Worm (Caenorhabditis elegans) whole organism, mixed stage, embryonic: Measurements from ENCODE around the gene faah-2.
A peak's percentile ranks its signal among the peaks of the same experiment; 100 is the strongest.

ENCODE experiments used
- M03D4.4 ChIP-seq: sonication (generic microtip); optimal IDR thresholded peaks from 2 replicates; lab custom pipeline; 2017; ENCODE audit warnings: mild to moderate bottlenecking, missing genetic modification characterization, missing compliant biosample characterization
- bed-3 ChIP-seq: fragments of 200-800 bp; sonication (Bioruptor generic); optimal IDR thresholded peaks from 3 replicates; lab custom pipeline; 2018; ENCODE audit warnings: mild to moderate bottlenecking, missing genetic modification characterization, moderate library complexity, missing compliant biosample characterization
- ceh-39 ChIP-seq: fragments of 150-350 bp; optimal IDR thresholded peaks from 2 replicates; lab custom pipeline; 2014; ENCODE audit warnings: missing biosample characterization, missing genetic modification characterization
- ceh-43 ChIP-seq: fragments of 200-800 bp; sonication (Bioruptor generic); optimal IDR thresholded peaks from 2 replicates; lab custom pipeline; 2018; ENCODE audit warnings: mild to moderate bottlenecking, missing genetic modification characterization, moderate library complexity, missing compliant biosample characterization
- ces-1 ChIP-seq: fragments of 150-350 bp; optimal IDR thresholded peaks from 2 replicates; lab custom pipeline; 2014; ENCODE audit warnings: missing biosample characterization, missing genetic modification reagents, missing genetic modification characterization
- cnd-1 ChIP-seq: fragments of 200-800 bp; sonication (Bioruptor generic); optimal IDR thresholded peaks from 2 replicates; lab custom pipeline; 2018; ENCODE audit warnings: mild to moderate bottlenecking, missing genetic modification characterization, missing compliant biosample characterization
- drap-1 ChIP-seq: fragments of 200-800 bp; sonication (Bioruptor generic); optimal IDR thresholded peaks from 3 replicates; lab custom pipeline; 2018; ENCODE audit warnings: mild to moderate bottlenecking, missing genetic modification characterization, missing compliant biosample characterization
- elt-1 ChIP-seq: sonication (generic microtip); optimal IDR thresholded peaks from 2 replicates; lab custom pipeline; 2017; ENCODE audit warnings: missing genetic modification characterization, mild to moderate bottlenecking, missing compliant biosample characterization, antibody characterized with exemption, moderate library complexity, borderline replicate concordance; ENCODE audit not compliant: insufficient read depth
- elt-3 ChIP-seq: fragments of 150-350 bp; optimal IDR thresholded peaks from 2 replicates; lab custom pipeline; 2014; ENCODE audit warnings: missing biosample characterization, missing genetic modification characterization
- ham-2 ChIP-seq: fragments of 200-800 bp; sonication (Bioruptor generic); optimal IDR thresholded peaks from 2 replicates; lab custom pipeline; 2018; ENCODE audit warnings: mild to moderate bottlenecking, missing genetic modification characterization, missing compliant biosample characterization
- hlh-1 ChIP-seq: fragments of 150-350 bp; optimal IDR thresholded peaks from 2 replicates; lab custom pipeline; 2014; ENCODE audit warnings: missing biosample characterization, missing genetic modification reagents, missing genetic modification characterization
- lin-13 ChIP-seq: fragments of 150-350 bp; optimal IDR thresholded peaks from 2 replicates; lab custom pipeline; 2014; ENCODE audit warnings: missing biosample characterization, missing genetic modification characterization
- mep-1 ChIP-seq: fragments of 150-350 bp; optimal IDR thresholded peaks from 2 replicates; lab custom pipeline; 2017; ENCODE audit warnings: missing biosample characterization, missing genetic modification reagents, missing genetic modification characterization, inconsistent platforms
- mls-2 ChIP-seq: sonication (generic microtip); optimal IDR thresholded peaks from 2 replicates; lab custom pipeline; 2016; ENCODE audit warnings: mild to moderate bottlenecking, missing genetic modification characterization, moderate library complexity, missing compliant biosample characterization
- nhr-12 ChIP-seq: fragments of 150-350 bp; optimal IDR thresholded peaks from 2 replicates; lab custom pipeline; 2014; ENCODE audit warnings: missing biosample characterization, missing genetic modification characterization
- nhr-2 ChIP-seq: fragments of 150-350 bp; optimal IDR thresholded peaks from 2 replicates; lab custom pipeline; 2014; ENCODE audit warnings: missing biosample characterization, missing genetic modification characterization
- nhr-237 ChIP-seq: fragments of 150-350 bp; optimal IDR thresholded peaks from 2 replicates; lab custom pipeline; 2014; ENCODE audit warnings: missing biosample characterization, missing genetic modification characterization
- nhr-28 ChIP-seq: fragments of 150-350 bp; optimal IDR thresholded peaks from 2 replicates; lab custom pipeline; 2014; ENCODE audit warnings: missing biosample characterization, missing genetic modification characterization
- pha-4 ChIP-seq: fragments of 150-350 bp; optimal IDR thresholded peaks from 2 replicates; lab custom pipeline; 2018; ENCODE audit warnings: missing biosample characterization, missing genetic modification reagents, missing genetic modification characterization
- sptf-1 ChIP-seq: sonication (generic microtip); optimal IDR thresholded peaks from 2 replicates; lab custom pipeline; 2017; ENCODE audit warnings: mild to moderate bottlenecking, missing genetic modification characterization, moderate library complexity, missing compliant biosample characterization
- tbx-8 ChIP-seq: fragments of 200-800 bp; sonication (Bioruptor generic); optimal IDR thresholded peaks from 2 replicates; lab custom pipeline; 2018; ENCODE audit warnings: mild to moderate bottlenecking, missing genetic modification characterization, moderate library complexity, missing compliant biosample characterization
- unc-120 ChIP-seq: sonication (generic microtip); optimal IDR thresholded peaks from 2 replicates; lab custom pipeline; 2017; ENCODE audit warnings: missing genetic modification characterization, missing compliant biosample characterization; ENCODE audit not compliant: poor library complexity, severe bottlenecking
- zip-8 ChIP-seq: fragments of 150-350 bp; optimal IDR thresholded peaks from 2 replicates; lab custom pipeline; 2014; ENCODE audit warnings: missing biosample characterization, missing genetic modification characterization
- ztf-11 ChIP-seq: fragments of 150-350 bp; optimal IDR thresholded peaks from 2 replicates; lab custom pipeline; 2014; ENCODE audit warnings: missing biosample characterization, missing genetic modification characterization

faah-2 gene

ce11 chrIV:8175686-8176532, 23.7 kb downstream of the faah-2 start, which contains the start of gene pct-1:
Gene pct-1 (plus strand): TSS chrIV:8176482.
- TF ChIP-seq ces-1 (GFP tag; lab: Kevin White, UChicago), result peak; percentile 69
- no peak for TF ChIP-seq M03D4.4 (tag; lab: Kevin White, UChicago)

DNA sequence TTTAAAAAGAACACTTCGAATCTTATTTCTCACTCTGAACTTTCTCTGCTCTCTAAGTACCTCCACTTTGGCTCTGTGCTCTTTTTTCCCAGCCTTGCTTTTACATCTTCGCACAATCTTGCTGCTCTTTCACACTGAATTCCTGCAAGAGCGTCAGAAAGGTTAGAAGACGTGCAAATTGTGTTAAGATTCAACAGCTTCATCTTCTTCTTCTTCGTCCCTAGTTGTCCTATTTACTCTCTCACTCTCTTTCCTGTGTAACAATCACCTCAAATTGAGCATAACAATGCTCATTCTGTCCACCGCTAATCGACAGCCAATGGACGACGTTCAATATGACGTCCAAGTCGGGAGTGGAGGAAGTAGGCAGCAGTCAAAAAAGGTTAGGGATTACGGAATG, 29.2 kb downstream of the faah-2 start:
- TF ChIP-seq ces-1 (GFP tag; lab: Kevin White, UChicago) (peak; percentile 87), nhr-237 (tag; lab: Kevin White, UChicago) (no peak)
- TF ChIP-seq, all 35 proteins: peak for 1

DNA sequence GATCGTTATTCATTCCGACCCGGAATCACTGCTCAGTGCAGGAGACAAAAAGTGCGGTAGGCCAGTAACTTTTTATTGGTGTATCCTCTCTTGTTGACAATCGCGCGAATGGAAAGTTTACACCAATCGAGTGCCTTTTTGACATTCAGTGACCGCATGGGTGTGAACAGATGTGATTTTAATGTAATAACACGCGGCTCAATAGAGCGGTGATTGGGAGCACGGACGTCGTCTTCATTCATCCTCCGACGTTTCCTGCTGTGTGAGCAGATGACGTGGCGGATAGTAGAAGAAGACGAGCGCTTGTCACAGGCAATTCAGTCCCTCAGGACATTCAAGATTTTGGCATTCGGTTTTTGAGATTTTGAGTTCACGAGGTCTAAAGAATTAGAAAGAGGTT, 30.3 kb downstream of the faah-2 start:
- TF ChIP-seq hlh-1 (tag; lab: Kevin White, UChicago), result peak; percentile 15
- peak; percentile 61 for TF ChIP-seq cnd-1 (tag; lab: Kevin White, UChicago)
- peak; percentile 55 for TF ChIP-seq nhr-2 (tag; lab: Kevin White, UChicago)
- TF ChIP-seq ceh-39 (tag; lab: Kevin White, UChicago), result no peak
- peak; percentile 13 for TF ChIP-seq pha-4
- no peak for TF ChIP-seq zip-8
- peak; percentile 80 for TF ChIP-seq ces-1 (GFP tag; lab: Kevin White, UChicago)
- peak; percentile 12 for TF ChIP-seq ztf-11

ce11 chrIV:8183313-8183712, 31.1 kb downstream of the faah-2 start:
- TF ChIP-seq sptf-1, result peak; percentile 43
- peak; percentile 36 for TF ChIP-seq cnd-1 (tag; lab: Kevin White, UChicago)
- TF ChIP-seq elt-3 (tag; lab: Kevin White, UChicago), result no peak
- peak; percentile 63 for TF ChIP-seq mls-2 (tag; lab: Kevin White, UChicago)
- peak; percentile 81 for TF ChIP-seq ces-1 (GFP tag; lab: Kevin White, UChicago)
- TF ChIP-seq M03D4.4 (tag; lab: Kevin White, UChicago), result peak; percentile 8

DNA sequence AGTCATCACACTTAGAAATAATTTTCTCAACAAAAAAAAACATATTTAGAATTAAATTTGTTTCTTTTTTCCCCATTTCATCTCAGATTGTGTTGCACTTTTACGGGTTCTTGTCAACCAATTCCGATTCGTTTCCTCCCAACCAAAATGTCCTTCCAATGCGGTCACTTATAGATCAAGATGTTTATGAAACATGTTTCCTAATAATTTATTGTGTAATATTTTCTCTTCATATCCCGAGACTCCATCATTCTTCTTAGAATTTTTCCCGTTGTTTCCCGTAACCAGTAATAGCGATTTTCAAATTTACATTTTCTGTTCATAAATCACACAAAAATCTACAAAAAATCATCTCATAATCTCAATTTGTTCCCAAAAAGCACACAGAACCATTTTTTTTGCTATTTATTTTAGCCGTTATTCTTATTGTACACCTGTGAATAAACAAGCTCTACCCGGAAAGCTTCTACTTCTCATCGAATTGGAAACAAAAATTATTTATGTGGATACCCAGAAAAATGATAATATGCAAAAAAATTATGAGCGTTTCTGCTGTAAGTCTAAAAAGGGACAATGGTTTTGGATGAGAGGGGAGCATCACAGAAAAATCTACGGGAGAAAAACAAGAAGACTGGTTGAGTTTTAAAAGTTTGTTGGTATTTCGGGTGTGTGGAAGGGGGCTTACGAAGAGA, 36.3 kb downstream of the faah-2 start:
- TF ChIP-seq lin-13 (tag; lab: Kevin White, UChicago) (no peak), zip-8 (no peak), sptf-1 (no peak), bed-3 (GFP tag; lab: Kevin White, UChicago) (no peak), elt-1 (tag; lab: Kevin White, UChicago) (no peak), mls-2 (tag; lab: Kevin White, UChicago) (no peak), ztf-11 (no peak)

ce11 chrIV:8189667-8190066, 37.4 kb downstream of the faah-2 start:
- TF ChIP-seq sptf-1 (no peak), tbx-8 (no peak), nhr-12 (tag; lab: Kevin White, UChicago) (no peak), mls-2 (tag; lab: Kevin White, UChicago) (no peak), ceh-43 (GFP tag; lab: Kevin White, UChicago) (no peak), mep-1 (tag; lab: Kevin White, UChicago) (no peak)

DNA sequence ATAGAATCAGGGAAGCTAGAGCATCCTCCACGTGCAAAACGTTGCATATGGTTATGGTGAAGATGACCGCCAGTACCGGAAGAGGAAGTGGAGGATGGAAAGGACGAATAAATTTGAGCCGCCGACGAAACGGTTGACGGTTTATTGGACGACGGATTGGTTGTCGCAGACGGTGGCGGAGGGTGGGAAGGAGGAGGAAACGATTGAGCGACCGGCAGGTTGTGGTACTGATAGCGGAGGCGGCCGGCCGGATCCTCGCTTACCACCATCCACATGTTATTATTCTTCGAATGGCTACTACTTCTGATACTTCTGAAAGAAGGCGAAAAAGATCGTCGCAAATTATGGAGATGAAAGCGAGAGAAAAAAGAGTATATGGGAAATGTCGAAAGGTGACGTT, 40.6 kb downstream of the faah-2 start:
- TF ChIP-seq ham-2 (GFP tag; lab: Kevin White, UChicago) (no peak), ztf-11 (no peak), nhr-28 (tag; lab: Kevin White, UChicago) (no peak), tbx-8 (no peak), nhr-2 (tag; lab: Kevin White, UChicago) (no peak), elt-3 (tag; lab: Kevin White, UChicago) (no peak), unc-120 (tag; lab: Kevin White, UChicago) (no peak), drap-1 (GFP tag; lab: Kevin White, UChicago) (no peak)
